Worm (Caenorhabditis elegans) whole organism, young adult: ENCODE data around the gene far-6.

Source experiments
- F10E7.11 ChIP-seq: sonication (generic microtip); optimal IDR thresholded peaks from 2 replicates; lab custom pipeline; 2017; ENCODE audit warnings: mild to moderate bottlenecking, missing genetic modification characterization, moderate library complexity, missing compliant biosample characterization
- F55B11.4 ChIP-seq: sonication (generic microtip); optimal IDR thresholded peaks from 2 replicates; lab custom pipeline; 2016; ENCODE audit warnings: missing compliant biosample characterization, missing genetic modification characterization, borderline replicate concordance; ENCODE audit not compliant: insufficient read depth
- Y53F4B.3 ChIP-seq: fragments of 200-800 bp; sonication (Bioruptor generic); IDR thresholded peaks from 2 replicates; pipeline ENCODE4 v1.3.6; 2022; ENCODE audit warnings: missing genetic modification reagents, missing genetic modification characterization, missing compliant biosample characterization
- Y53G8AR.9 ChIP-seq: fragments of 200-800 bp; sonication (Bioruptor generic); conservative IDR thresholded peaks from 2 replicates; pipeline ENCODE4 v1.3.6; 2022; ENCODE audit warnings: missing genetic modification reagents, missing genetic modification characterization, missing compliant biosample characterization
- aptf-2 ChIP-seq: fragments of 200-800 bp; sonication (Bioruptor generic); conservative IDR thresholded peaks from 2 replicates; pipeline ENCODE4 v1.3.6; 2022; ENCODE audit warnings: missing genetic modification reagents, missing genetic modification characterization, missing compliant biosample characterization
- aptf-3 ChIP-seq: fragments of 200-800 bp; sonication (Bioruptor generic); IDR thresholded peaks from 2 replicates; pipeline ENCODE4 v1.3.6; 2022; ENCODE audit warnings: missing genetic modification characterization, missing compliant biosample characterization
- athp-1 ChIP-seq: sonication (generic microtip); optimal IDR thresholded peaks from 2 replicates; lab custom pipeline; 2017; ENCODE audit warnings: mild to moderate bottlenecking, missing genetic modification characterization, missing compliant biosample characterization
- attf-3 ChIP-seq: fragments of 200-800 bp; sonication (Bioruptor generic); conservative IDR thresholded peaks from 2 replicates; pipeline ENCODE4 v1.3.6; 2022; ENCODE audit warnings: missing genetic modification reagents, missing genetic modification characterization, missing compliant biosample characterization
- attf-5 ChIP-seq: fragments of 200-800 bp; sonication (Bioruptor generic); optimal IDR thresholded peaks from 2 replicates; lab custom pipeline; 2018; ENCODE audit warnings: mild to moderate bottlenecking, missing genetic modification characterization, missing compliant biosample characterization
- attf-6 ChIP-seq: fragments of 200-800 bp; sonication (Bioruptor generic); IDR thresholded peaks from 2 replicates; pipeline ENCODE4 v1.3.6; 2022; ENCODE audit warnings: missing genetic modification reagents, missing genetic modification characterization, missing compliant biosample characterization
- cebp-1 ChIP-seq, 2 experiments: fragments of 200-800 bp in 1 of 2; sonication (Bioruptor generic) in 1 of 2; sonication (generic microtip) in 1 of 2; IDR thresholded peaks in 1 of 2; optimal IDR thresholded peaks in 1 of 2; 2 replicates each; pipeline versions ENCODE4 v1.3.6 to Lab custom; 2017 to 2022; ENCODE audit warnings: missing compliant biosample characterization in 2 of 2, missing genetic modification characterization in 2 of 2, mild to moderate bottlenecking in 1 of 2, missing genetic modification reagents in 1 of 2, moderate library complexity in 1 of 2
- cebp-2 ChIP-seq: fragments of 200-800 bp; sonication (Bioruptor generic); IDR thresholded peaks from 2 replicates; pipeline ENCODE4 v1.3.6; 2022; ENCODE audit warnings: missing genetic modification characterization, missing compliant biosample characterization
- chd-7 ChIP-seq: sonication (generic microtip); optimal IDR thresholded peaks from 2 replicates; lab custom pipeline; 2016; ENCODE audit warnings: mild to moderate bottlenecking, missing genetic modification characterization, moderate library complexity, missing compliant biosample characterization
- die-1 ChIP-seq: sonication (generic microtip); optimal IDR thresholded peaks from 2 replicates; lab custom pipeline; 2016; ENCODE audit warnings: missing genotype, mild to moderate bottlenecking, missing genetic modification characterization, missing compliant biosample characterization
- dpl-1 ChIP-seq: fragments of 150-350 bp; optimal IDR thresholded peaks from 2 replicates; lab custom pipeline; 2014; ENCODE audit warnings: missing biosample characterization, missing genetic modification reagents, missing genetic modification characterization
- efl-1 ChIP-seq: fragments of 150-350 bp; optimal IDR thresholded peaks from 2 replicates; lab custom pipeline; 2014; ENCODE audit warnings: missing biosample characterization, missing genetic modification reagents, missing genetic modification characterization
- egrh-3 ChIP-seq: fragments of 200-800 bp; sonication (Bioruptor generic); IDR thresholded peaks from 2 replicates; pipeline ENCODE4 v1.3.6; 2022; ENCODE audit warnings: missing genetic modification reagents, missing genetic modification characterization, missing compliant biosample characterization
- ekl-4 ChIP-seq: fragments of 200-800 bp; sonication (Bioruptor generic); IDR thresholded peaks from 2 replicates; pipeline ENCODE4 v1.3.6; 2022; ENCODE audit warnings: missing genetic modification reagents, missing genetic modification characterization, missing compliant biosample characterization
- fkh-3 ChIP-seq: sonication (generic microtip); optimal IDR thresholded peaks from 2 replicates; lab custom pipeline; 2016; ENCODE audit warnings: mild to moderate bottlenecking, missing genetic modification characterization, missing compliant biosample characterization
- gei-17 ChIP-seq: fragments of 200-800 bp; sonication (Bioruptor generic); optimal IDR thresholded peaks from 2 replicates; lab custom pipeline; 2018; ENCODE audit warnings: mild to moderate bottlenecking, missing genetic modification characterization, missing compliant biosample characterization
- hmg-20 ChIP-seq: fragments of 200-800 bp; sonication (Bioruptor generic); IDR thresholded peaks from 2 replicates; pipeline ENCODE4 v1.3.6; 2022; ENCODE audit warnings: missing genetic modification reagents, missing genetic modification characterization, missing compliant biosample characterization
- hrde-1 ChIP-seq: sonication (generic microtip); optimal IDR thresholded peaks from 2 replicates; lab custom pipeline; 2016; ENCODE audit warnings: missing genetic modification characterization, mild to moderate bottlenecking, missing compliant biosample characterization, moderate library complexity, missing genotype, missing genetic modification reagents, borderline replicate concordance
- lin-26 ChIP-seq: fragments of 200-800 bp; sonication (Bioruptor generic); IDR thresholded peaks from 2 replicates; pipeline ENCODE4 v1.3.6; 2022; ENCODE audit warnings: missing genetic modification reagents, missing genetic modification characterization, missing compliant biosample characterization
- lin-54 ChIP-seq: fragments of 200-800 bp; sonication (Bioruptor generic); optimal IDR thresholded peaks from 2 replicates; lab custom pipeline; 2018; ENCODE audit warnings: mild to moderate bottlenecking, missing genetic modification characterization, missing compliant biosample characterization
- lsl-1 ChIP-seq: fragments of 200-800 bp; sonication (Bioruptor generic); optimal IDR thresholded peaks from 2 replicates; lab custom pipeline; 2018; ENCODE audit warnings: mild to moderate bottlenecking, missing genetic modification characterization, moderate library complexity, missing compliant biosample characterization
- madf-3 ChIP-seq: fragments of 200-800 bp; sonication (Bioruptor generic); IDR thresholded peaks from 2 replicates; pipeline ENCODE4 v1.3.6; 2022; ENCODE audit warnings: missing genetic modification reagents, missing genetic modification characterization, missing compliant biosample characterization
- madf-6 ChIP-seq: fragments of 200-800 bp; sonication (Bioruptor generic); IDR thresholded peaks from 2 replicates; pipeline ENCODE4 v1.3.6; 2022; ENCODE audit warnings: missing genetic modification reagents, missing genetic modification characterization, missing compliant biosample characterization
- nfyb-1 ChIP-seq: fragments of 200-800 bp; sonication (Bioruptor generic); IDR thresholded peaks from 2 replicates; pipeline ENCODE4 v1.3.6; 2022; ENCODE audit warnings: missing genetic modification reagents, missing genetic modification characterization, missing compliant biosample characterization
- nhr-80 ChIP-seq: sonication (generic microtip); optimal IDR thresholded peaks from 2 replicates; lab custom pipeline; 2016; ENCODE audit warnings: missing genetic modification characterization, missing compliant biosample characterization
- pbrm-1 ChIP-seq: fragments of 200-800 bp; sonication (Bioruptor generic); IDR thresholded peaks from 2 replicates; pipeline ENCODE4 v1.3.6; 2022; ENCODE audit warnings: missing genetic modification reagents, missing genetic modification characterization, missing compliant biosample characterization
- rpc-1 ChIP-seq, 2 experiments: fragments of 150-350 bp in 1 of 2; sonication (generic microtip) in 1 of 2; optimal IDR thresholded peaks; 2 replicates each; lab custom pipeline; 2014 to 2018; ENCODE audit warnings: missing biosample characterization in 1 of 2, missing genetic modification characterization in 1 of 2, missing genetic modification reagents in 1 of 2, missing genotype in 1 of 2
- snpc-1.1 ChIP-seq: sonication (generic microtip); optimal IDR thresholded peaks from 2 replicates; lab custom pipeline; 2017; ENCODE audit warnings: missing genetic modification characterization, mild to moderate bottlenecking, missing compliant biosample characterization, antibody characterized with exemption, moderate library complexity, missing genotype, missing genetic modification reagents; ENCODE audit not compliant: insufficient read depth
- snpc-4 ChIP-seq, 5 experiments: fragments of 150-350 bp in 1 of 5; sonication (generic microtip) in 4 of 5; optimal IDR thresholded peaks; 2 replicates each; lab custom pipeline; 2014 to 2018; ENCODE audit warnings: missing genetic modification characterization in 5 of 5, missing biosample characterization in 3 of 5, antibody characterized with exemption in 2 of 5, mild to moderate bottlenecking in 2 of 5, missing compliant biosample characterization in 2 of 5, missing genotype in 2 of 5, moderate library complexity in 2 of 5, missing genetic modification reagents in 1 of 5
- tlf-1 ChIP-seq: fragments of 200-800 bp; sonication (Bioruptor generic); optimal IDR thresholded peaks from 2 replicates; lab custom pipeline; 2018; ENCODE audit warnings: mild to moderate bottlenecking, missing genetic modification characterization, missing compliant biosample characterization
- unc-62 ChIP-seq: fragments of 150-350 bp; optimal IDR thresholded peaks from 2 replicates; lab custom pipeline; 2014; ENCODE audit warnings: missing biosample characterization, missing genetic modification reagents, missing genetic modification characterization
- zfh-2 ChIP-seq: fragments of 200-800 bp; sonication (Bioruptor generic); conservative IDR thresholded peaks from 2 replicates; pipeline ENCODE4 v1.3.6; 2022; ENCODE audit warnings: missing genetic modification reagents, missing genetic modification characterization, missing compliant biosample characterization
- ztf-26 ChIP-seq: sonication (generic microtip); optimal IDR thresholded peaks from 2 replicates; lab custom pipeline; 2017; ENCODE audit warnings: missing genetic modification characterization, missing compliant biosample characterization

Gene far-6

DNA sequence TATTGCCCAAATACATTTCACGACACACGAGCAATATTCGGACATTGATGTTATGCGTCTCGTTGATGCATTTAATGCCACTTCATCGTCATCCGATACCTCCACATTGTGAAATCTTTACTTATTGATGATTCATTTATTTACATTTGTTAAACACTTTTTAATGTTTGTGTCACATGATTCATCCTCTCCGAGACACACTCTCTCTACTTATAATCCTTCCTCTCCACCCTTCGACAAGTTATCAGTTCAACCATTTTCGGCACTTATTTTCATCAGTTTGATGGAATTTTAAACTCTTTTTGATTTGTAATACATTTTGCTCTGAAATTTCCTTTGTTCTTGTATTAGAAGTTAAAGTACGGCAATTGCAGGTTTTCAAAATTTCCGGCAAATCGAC lies 17.9 kb downstream of the far-6 start:
- TF ChIP-seq snpc-1.1 (tag; lab: Kevin White, UChicago) (no peak), nhr-80 (tag; lab: Kevin White, UChicago) (peak; percentile 12)

DNA sequence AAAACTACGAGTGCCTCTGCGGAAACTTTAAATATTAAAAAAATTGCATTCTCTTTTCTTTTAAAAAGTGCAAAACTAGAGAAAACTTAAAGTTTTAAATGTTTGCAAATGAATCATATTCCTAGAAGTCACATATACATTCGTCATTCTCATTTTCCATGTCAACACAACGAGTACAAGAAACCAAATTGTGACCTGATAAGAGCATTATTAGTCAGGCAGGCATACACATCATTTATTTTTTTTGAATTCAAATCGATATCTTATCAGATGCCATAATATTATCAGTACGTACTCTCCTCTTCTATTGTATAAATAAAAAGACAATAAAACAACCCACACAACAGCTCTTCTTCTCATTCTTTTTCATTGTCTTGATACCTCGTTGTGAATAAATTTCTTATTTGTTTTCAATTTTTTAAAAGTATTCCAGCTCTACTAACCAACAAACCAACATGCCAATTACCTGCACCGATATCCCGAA lies 19.1 kb downstream of the far-6 start, which contains the start of gene W02A2.9:
TSS of gene W02A2.9 (plus strand) at position 434 of the 484 bp plus-strand sequence.
- TF ChIP-seq nfyb-1 (GFP tag; lab: Robert Waterston, UW) (peak; percentile 48; the same call in 1 of the 2 replicates), nhr-80 (tag; lab: Kevin White, UChicago) (peak; percentile 59), die-1 (no peak), fkh-3 (no peak), gei-17 (no peak), F55B11.4 (no peak), ztf-26 (tag; lab: Kevin White, UChicago) (no peak), unc-62 (GFP tag; lab: Kevin White, UChicago) (no peak), efl-1 (GFP tag; lab: Kevin White, UChicago) (no peak), attf-6 (GFP tag; lab: Robert Waterston, UW) (no peak)

DNA sequence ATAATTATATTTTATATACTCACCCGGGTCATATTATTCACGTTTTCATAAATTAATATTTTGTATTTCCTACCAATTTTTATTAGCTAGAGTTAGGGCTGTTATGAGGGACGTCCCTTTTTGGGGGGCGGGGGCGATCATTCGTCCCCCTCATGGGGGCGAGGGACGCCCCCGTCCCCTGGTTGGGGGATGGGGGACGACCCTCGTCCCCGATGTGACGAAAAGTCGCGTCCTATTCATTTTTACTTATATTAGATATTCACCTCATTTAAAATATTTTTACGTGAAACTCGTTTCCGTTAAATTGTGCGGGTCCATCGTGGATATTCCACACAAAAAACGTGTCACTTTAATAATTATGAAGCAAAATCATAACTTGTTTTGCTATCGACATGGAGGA lies 20.4 kb downstream of the far-6 start, which contains the start of gene W02A2.12:
TSS of gene W02A2.12 (minus strand) at position 240 of the 400 bp plus-strand sequence.
- TF ChIP-seq attf-6 (GFP tag; lab: Robert Waterston, UW) = peak; percentile 72
- TF ChIP-seq madf-3 (GFP tag; lab: Robert Waterston, UW) = 0 out of 2 replicates have a peak, but pooled peaks have one; percentile 25
- no peak for TF ChIP-seq lsl-1 (GFP tag; lab: Kevin White, UChicago)
- no peak for TF ChIP-seq lin-26 (GFP tag; lab: Robert Waterston, UW)
- TF ChIP-seq pbrm-1 = peak; percentile 38; the same call in 1 of the 2 replicates
- TF ChIP-seq cebp-1 (GFP tag; IDR thresholded peaks at IDR 0.05; lab: Robert Waterston, UW) = no peak
- peak; percentile 25 for TF ChIP-seq cebp-1 (tag; optimal IDR thresholded peaks at IDR 0.05; lab: Kevin White, UChicago)
- TF ChIP-seq Y53F4B.3 (GFP tag; lab: Robert Waterston, UW) = no peak
- peak; percentile 77; the same call in 1 of the 2 replicates for TF ChIP-seq egrh-3
- no peak for TF ChIP-seq aptf-2 (GFP tag; lab: Robert Waterston, UW)
- peak; percentile 72 for TF ChIP-seq athp-1 (tag; lab: Kevin White, UChicago)
- TF ChIP-seq madf-6 (GFP tag; lab: Robert Waterston, UW) = peak; percentile 42; the same call in 1 of the 2 replicates
- peak; percentile 93; the same call in 1 of the 2 replicates for TF ChIP-seq cebp-2 (GFP tag; lab: Robert Waterston, UW)
- TF ChIP-seq hrde-1 (tag; lab: Kevin White, UChicago) = no peak
- no peak for TF ChIP-seq snpc-4 (GFP tag; optimal IDR thresholded peaks at IDR 0.05; lab: Kevin White, UChicago)
- peak in 1 of 4 experiments; percentile 18 for TF ChIP-seq snpc-4 (tag; optimal IDR thresholded peaks at IDR 0.05; lab: Kevin White, UChicago)
- no peak for TF ChIP-seq attf-5
- no peak for TF ChIP-seq attf-3
- no peak for TF ChIP-seq tlf-1 (GFP tag; lab: Kevin White, UChicago)
- peak; percentile 19 for TF ChIP-seq F10E7.11
- TF ChIP-seq dpl-1 (GFP tag; lab: Kevin White, UChicago) = no peak
- TF ChIP-seq ekl-4 (GFP tag; lab: Robert Waterston, UW) = peak; percentile 47; the same call in 1 of the 2 replicates
- TF ChIP-seq rpc-1 (optimal IDR thresholded peaks at IDR 0.05; lab: Kevin White, UChicago) = no peak
- no peak for TF ChIP-seq rpc-1 (tag; optimal IDR thresholded peaks at IDR 0.05; lab: Kevin White, UChicago)
- no peak for TF ChIP-seq hmg-20 (GFP tag; lab: Robert Waterston, UW)
- peak; percentile 34 for TF ChIP-seq chd-7 (tag; lab: Kevin White, UChicago)
- 0 out of 2 replicates have a peak, but pooled peaks have one; percentile 63 for TF ChIP-seq aptf-3 (GFP tag; lab: Robert Waterston, UW)
- TF ChIP-seq zfh-2 (GFP tag; lab: Robert Waterston, UW) = peak; percentile 80
- 0 out of 2 replicates have a peak, but pooled peaks have one; percentile 46 for TF ChIP-seq Y53G8AR.9 (GFP tag; lab: Robert Waterston, UW)
- TF ChIP-seq lin-54 = no peak
- TF ChIP-seq, all 124 proteins: peak for 15
